Fruit fly (Drosophila melanogaster): ENCODE measurements around the gene CG11694.
A peak's percentile ranks its signal among the peaks of the same experiment; 100 is the strongest.

The CG11694 gene

dm6 chr3R:8300928-8301752 is 10.8 kb downstream of the CG11694 start, which contains the start of the genes CG9626 and mRpL1 (continued):
- TF ChIP-seq trem (tag; optimal IDR thresholded peaks at IDR 0.05): peak; percentile 100
- TF ChIP-seq B-H1 (GFP tag; IDR thresholded peaks at IDR 0.05): no peak
- no peak for TF ChIP-seq CG17568 (GFP tag; optimal IDR thresholded peaks at IDR 0.05)
- TF ChIP-seq danr (GFP tag; IDR thresholded peaks at IDR 0.05): no peak
- TF ChIP-seq Dek (tag; optimal IDR thresholded peaks at IDR 0.05): peak; percentile 24
- no peak for TF ChIP-seq Sox100B (GFP tag; optimal IDR thresholded peaks at IDR 0.05)
- TF ChIP-seq Awh (GFP tag; IDR thresholded peaks at IDR 0.05): no peak
- peak; percentile 19 for TF ChIP-seq CrebB (tag; optimal IDR thresholded peaks at IDR 0.05)
- TF ChIP-seq CG11560 (tag; IDR thresholded peaks at IDR 0.05): no peak
- no peak for TF ChIP-seq unpg (GFP tag; optimal IDR thresholded peaks at IDR 0.05)
- TF ChIP-seq Hr51 (GFP tag; optimal IDR thresholded peaks at IDR 0.05): no peak
- TF ChIP-seq CG7839 (tag; optimal IDR thresholded peaks at IDR 0.05): no peak
- no peak for TF ChIP-seq CG15696 (tag; optimal IDR thresholded peaks at IDR 0.05)
- peak; percentile 63; the same call in 2 of the 3 replicates for TF ChIP-seq Opbp (GFP tag; IDR thresholded peaks at IDR 0.05; ENCODE audit: partially characterized antibody)
- TF ChIP-seq CG4730 (GFP tag; IDR thresholded peaks at IDR 0.05): no peak
- TF ChIP-seq twi (tag; optimal IDR thresholded peaks at IDR 0.05): no peak
- TF ChIP-seq wek (GFP tag; optimal IDR thresholded peaks at IDR 0.05): no peak
- TF ChIP-seq ATbp (GFP tag; optimal IDR thresholded peaks at IDR 0.05): no peak
- no peak for TF ChIP-seq ap (GFP tag; IDR thresholded peaks at IDR 0.05)
- TF ChIP-seq D (optimal IDR thresholded peaks at IDR 0.05): no peak
- no peak for TF ChIP-seq D (GFP tag; optimal IDR thresholded peaks at IDR 0.05)
- TF ChIP-seq Camta (GFP tag; optimal IDR thresholded peaks at IDR 0.05): peak; percentile 31
- TF ChIP-seq hkb (optimal IDR thresholded peaks at IDR 0.05): no peak
- no peak for TF ChIP-seq hkb (GFP tag; IDR thresholded peaks at IDR 0.05)
- TF ChIP-seq CG10959 (GFP tag; IDR thresholded peaks at IDR 0.05): no peak
- no peak for TF ChIP-seq seq (GFP tag; IDR thresholded peaks at IDR 0.05)
- TF ChIP-seq PHDP (tag; optimal IDR thresholded peaks at IDR 0.05): no peak
- no peak for TF ChIP-seq CG2712 (tag; optimal IDR thresholded peaks at IDR 0.05)
- peak; percentile 41 for TF ChIP-seq CG12769 (tag; optimal IDR thresholded peaks at IDR 0.05)
- TF ChIP-seq pita (GFP tag; optimal IDR thresholded peaks at IDR 0.05): peak; percentile 94
- no peak for TF ChIP-seq Kr (GFP tag; optimal IDR thresholded peaks at IDR 0.05)
- no peak for TF ChIP-seq CG1792 (GFP tag; optimal IDR thresholded peaks at IDR 0.05)
- TF ChIP-seq cas (GFP tag; IDR thresholded peaks at IDR 0.05): no peak
- no peak for TF ChIP-seq onecut (GFP tag; IDR thresholded peaks at IDR 0.05)
- TF ChIP-seq tll (GFP tag; optimal IDR thresholded peaks at IDR 0.05): peak in 1 of 2 experiments; percentile 89
- no peak for TF ChIP-seq CG18262 (tag; optimal IDR thresholded peaks at IDR 0.05)
- peak; percentile 8 for TF ChIP-seq Max (GFP tag; optimal IDR thresholded peaks at IDR 0.05)
- peak; percentile 95 for TF ChIP-seq Ets65A (GFP tag)
- TF ChIP-seq CG32532 (GFP tag; IDR thresholded peaks at IDR 0.05): no peak
- no peak for TF ChIP-seq D19B (GFP tag; optimal IDR thresholded peaks at IDR 0.05)
- TF ChIP-seq HmgZ (tag; optimal IDR thresholded peaks at IDR 0.05): peak; percentile 88
- TF ChIP-seq da (GFP tag; optimal IDR thresholded peaks at IDR 0.05): no peak
- no peak for TF ChIP-seq CG12219 (GFP tag; optimal IDR thresholded peaks at IDR 0.05)
- TF ChIP-seq CG2875 (GFP tag; optimal IDR thresholded peaks at IDR 0.05): no peak
- no peak for TF ChIP-seq tna (GFP tag; IDR thresholded peaks at IDR 0.05; ENCODE audit: partially characterized antibody)
- TF ChIP-seq org-1 (GFP tag; optimal IDR thresholded peaks at IDR 0.05): no peak
- no peak for TF ChIP-seq maf-S (GFP tag; optimal IDR thresholded peaks at IDR 0.05)
- no peak for TF ChIP-seq Blimp-1 (GFP tag; optimal IDR thresholded peaks at IDR 0.05)
- peak; percentile 49 for TF ChIP-seq CG2120 (GFP tag; optimal IDR thresholded peaks at IDR 0.05)
- no peak for TF ChIP-seq CG9727 (GFP tag; optimal IDR thresholded peaks at IDR 0.05)

Data from whole organism, embryonic.